Fruit fly (Drosophila melanogaster) whole organism, embryonic: ENCODE results near the gene ida.

Experiments used
- CG11723 ChIP-seq: fragments of 200-800 bp; sonication (Bioruptor generic); optimal IDR thresholded peaks from 2 replicates; lab custom pipeline; 2017; ENCODE audit warnings: missing biosample characterization, mild to moderate bottlenecking, missing genetic modification characterization
- CG14965 ChIP-seq: fragments of 200-800 bp; sonication (Bioruptor generic); optimal IDR thresholded peaks from 2 replicates; lab custom pipeline; 2016; ENCODE audit warnings: missing biosample characterization, missing genetic modification characterization, borderline replicate concordance
- CG1529 ChIP-seq: fragments of 200-800 bp; sonication (Bioruptor generic); optimal IDR thresholded peaks from 3 replicates; lab custom pipeline; 2018; ENCODE audit warnings: missing biosample characterization, missing genetic modification characterization
- CG1603 ChIP-seq: fragments of 200-800 bp; sonication (Bioruptor generic); optimal IDR thresholded peaks from 2 replicates; lab custom pipeline; 2019; ENCODE audit warnings: missing biosample characterization, mild to moderate bottlenecking, missing genetic modification characterization, moderate library complexity
- CG16815 ChIP-seq: fragments of 200-800 bp; sonication (Bioruptor generic); optimal IDR thresholded peaks from 3 replicates; lab custom pipeline; 2017; ENCODE audit warnings: missing biosample characterization, mild to moderate bottlenecking, missing genetic modification characterization
- CG17328 ChIP-seq: fragments of 200-800 bp; sonication (Bioruptor generic); IDR thresholded peaks from 2 replicates; pipeline ENCODE4 v1.3.6; 2022; ENCODE audit warnings: missing biosample characterization, missing genetic modification characterization
- CG2120 ChIP-seq: fragments of 200-800 bp; sonication (Bioruptor generic); optimal IDR thresholded peaks from 3 replicates; lab custom pipeline; 2016; ENCODE audit warnings: missing biosample characterization, missing genetic modification characterization
- CG2678 ChIP-seq: fragments of 200-800 bp; sonication (Bioruptor generic); optimal IDR thresholded peaks from 3 replicates; lab custom pipeline; 2019; ENCODE audit warnings: missing biosample characterization, mild to moderate bottlenecking, missing genetic modification characterization, moderate library complexity
- CG30403 ChIP-seq: fragments of 200-800 bp; sonication (Bioruptor generic); optimal IDR thresholded peaks from 3 replicates; lab custom pipeline; 2016; ENCODE audit warnings: missing biosample characterization, missing genetic modification characterization
- CG3281 ChIP-seq: fragments of 200-800 bp; sonication (Bioruptor generic); optimal IDR thresholded peaks from 3 replicates; lab custom pipeline; 2017; ENCODE audit warnings: missing biosample characterization, mild to moderate bottlenecking, missing genetic modification characterization
- CG4282 ChIP-seq: fragments of 200-800 bp; sonication (Bioruptor generic); optimal IDR thresholded peaks from 2 replicates; lab custom pipeline; 2016; ENCODE audit warnings: missing biosample characterization, missing genetic modification characterization
- CG4328 ChIP-seq: fragments of 200-800 bp; sonication (Bioruptor generic); optimal IDR thresholded peaks from 3 replicates; lab custom pipeline; 2017; ENCODE audit warnings: missing biosample characterization, missing genetic modification reagents, missing genetic modification characterization
- CG5245 ChIP-seq: fragments of 200-800 bp; sonication (Bioruptor generic); optimal IDR thresholded peaks from 3 replicates; lab custom pipeline; 2016; ENCODE audit warnings: missing biosample characterization, missing genetic modification characterization
- CG6654 ChIP-seq: fragments of 200-800 bp; sonication (Bioruptor generic); optimal IDR thresholded peaks from 2 replicates; lab custom pipeline; 2017; ENCODE audit warnings: missing biosample characterization, mild to moderate bottlenecking, missing genetic modification characterization
- CG6683 ChIP-seq: fragments of 200-800 bp; sonication (Bioruptor generic); optimal IDR thresholded peaks from 2 replicates; lab custom pipeline; 2017; ENCODE audit warnings: missing biosample characterization, mild to moderate bottlenecking, missing genetic modification characterization, missing genetic modification reagents
- CG7745 ChIP-seq: fragments of 200-800 bp; sonication (Bioruptor generic); optimal IDR thresholded peaks from 2 replicates; lab custom pipeline; 2018; ENCODE audit warnings: missing biosample characterization, mild to moderate bottlenecking, missing genetic modification characterization, moderate library complexity
- CG8290 ChIP-seq, 3 experiments: fragments of 200-800 bp; sonication (Bioruptor generic); optimal IDR thresholded peaks; 2 replicates each; lab custom pipeline; 2016 to 2019; ENCODE audit warnings: missing biosample characterization in 3 of 3, missing genetic modification characterization in 3 of 3, mild to moderate bottlenecking in 2 of 3, moderate library complexity in 1 of 3
- CG8924 ChIP-seq: fragments of 200-800 bp; optimal IDR thresholded peaks from 3 replicates; lab custom pipeline; 2019; ENCODE audit warnings: missing biosample characterization, mild to moderate bottlenecking, missing genetic modification characterization, moderate library complexity
- CG9215 ChIP-seq: fragments of 200-800 bp; sonication (Bioruptor generic); IDR thresholded peaks from 2 replicates; pipeline ENCODE4 v1.3.6; 2022; ENCODE audit warnings: missing biosample characterization, missing genetic modification characterization
- CG9609 ChIP-seq: fragments of 200-800 bp; sonication (Bioruptor generic); optimal IDR thresholded peaks from 3 replicates; lab custom pipeline; 2016; ENCODE audit warnings: missing biosample characterization, missing genetic modification characterization
- CG9727 ChIP-seq: fragments of 200-800 bp; sonication (Bioruptor generic); optimal IDR thresholded peaks from 3 replicates; lab custom pipeline; 2017; ENCODE audit warnings: missing biosample characterization, mild to moderate bottlenecking, missing genetic modification characterization
- CG9817 ChIP-seq: fragments of 200-800 bp; sonication (Bioruptor generic); optimal IDR thresholded peaks from 2 replicates; lab custom pipeline; 2018; ENCODE audit warnings: missing biosample characterization, mild to moderate bottlenecking, missing genetic modification characterization, moderate library complexity
- CG9876 ChIP-seq: fragments of 200-800 bp; sonication (Bioruptor generic); optimal IDR thresholded peaks from 2 replicates; lab custom pipeline; 2016; ENCODE audit warnings: missing biosample characterization, missing genetic modification characterization
- Doc3 ChIP-seq: fragments of 200-800 bp; sonication (Bioruptor generic); IDR thresholded peaks from 3 replicates; pipeline ENCODE4 v1.3.6; 2022; ENCODE audit warnings: missing biosample characterization, missing genetic modification characterization; ENCODE audit not compliant: partially characterized antibody
- Dref ChIP-seq: fragments of 200-800 bp; sonication (Bioruptor generic); IDR thresholded peaks from 2 replicates; pipeline ENCODE4 v1.3.6; 2022; ENCODE audit warnings: missing biosample characterization, missing genetic modification characterization
- Hey ChIP-seq: fragments of 200-800 bp; sonication (Bioruptor generic); optimal IDR thresholded peaks from 3 replicates; lab custom pipeline; 2018; ENCODE audit warnings: missing biosample characterization, mild to moderate bottlenecking, missing genetic modification characterization
- Hr3 ChIP-seq: fragments of 200-800 bp; sonication (Bioruptor generic); optimal IDR thresholded peaks from 3 replicates; lab custom pipeline; 2016; ENCODE audit warnings: missing biosample characterization, missing genetic modification characterization
- Lpt ChIP-seq: fragments of >200 bp; optimal IDR thresholded peaks from 2 replicates; lab custom pipeline; 2018; ENCODE audit warnings: missing biosample characterization, missing genetic modification characterization
- Max ChIP-seq: fragments of 200-800 bp; sonication (Bioruptor generic); optimal IDR thresholded peaks from 2 replicates; lab custom pipeline; 2016; ENCODE audit warnings: missing biosample characterization, mild to moderate bottlenecking, missing genetic modification characterization
- Med ChIP-seq: fragments of 200-800 bp; sonication (Bioruptor generic); peaks from one replicate; lab custom pipeline; 2016; ENCODE audit warnings: missing biosample characterization, missing genetic modification characterization, mild to moderate bottlenecking, inconsistent platforms, moderate library complexity
- Meics ChIP-seq: fragments of 200-800 bp; sonication (Bioruptor generic); optimal IDR thresholded peaks from 2 replicates; lab custom pipeline; 2017; ENCODE audit warnings: missing biosample characterization, mild to moderate bottlenecking, missing genetic modification characterization
- Nf-YA ChIP-seq: fragments of 200-800 bp; sonication (Bioruptor generic); IDR thresholded peaks from 2 replicates; pipeline ENCODE4 v1.3.6; 2022; ENCODE audit warnings: missing biosample characterization, missing genetic modification characterization
- Oaz ChIP-seq: fragments of 200-800 bp; sonication (Bioruptor generic); IDR thresholded peaks from 2 replicates; pipeline ENCODE4 v1.3.6; 2022; ENCODE audit warnings: missing biosample characterization, missing genetic modification characterization
- Poxn ChIP-seq: fragments of 200-800 bp; sonication (Bioruptor generic); IDR thresholded peaks from 2 replicates; pipeline ENCODE4 v1.3.6; 2022; ENCODE audit warnings: missing biosample characterization, missing genetic modification characterization
- Taf1 ChIP-seq: fragments of 200-800 bp; sonication (Bioruptor generic); IDR thresholded peaks from 2 replicates; pipeline ENCODE4 v1.3.6; 2022; ENCODE audit warnings: missing biosample characterization, missing genetic modification characterization
- Xbp1 ChIP-seq: fragments of 200-800 bp; sonication (Bioruptor generic); optimal IDR thresholded peaks from 3 replicates; lab custom pipeline; 2016; ENCODE audit warnings: missing biosample characterization, mild to moderate bottlenecking, missing genetic modification characterization
- al ChIP-seq: fragments of 200-800 bp; sonication (Bioruptor generic); IDR thresholded peaks from 2 replicates; pipeline ENCODE4 v1.3.6; 2022; ENCODE audit warnings: missing biosample characterization, missing genetic modification characterization
- bab2 ChIP-seq: fragments of 200-800 bp; sonication (Bioruptor generic); optimal IDR thresholded peaks from 2 replicates; lab custom pipeline; 2016; ENCODE audit warnings: missing biosample characterization, missing genetic modification characterization
- br ChIP-seq: fragments of >200 bp; optimal IDR thresholded peaks from 2 replicates; lab custom pipeline; 2017
- chinmo ChIP-seq: fragments of 200-800 bp; sonication (Bioruptor generic); IDR thresholded peaks from 4 replicates; pipeline ENCODE4 v1.3.6; 2022; ENCODE audit warnings: missing biosample characterization, missing genetic modification characterization; ENCODE audit not compliant: partially characterized antibody
- ci ChIP-seq: fragments of 200-800 bp; sonication (Bioruptor generic); IDR thresholded peaks from 3 replicates; pipeline ENCODE4 v1.3.6; 2022; ENCODE audit warnings: missing biosample characterization, missing genetic modification characterization
- esg ChIP-seq: fragments of 200-800 bp; sonication (Bioruptor generic); conservative IDR thresholded peaks from 2 replicates; pipeline ENCODE4 v1.3.6; 2022; ENCODE audit warnings: missing biosample characterization, missing genetic modification characterization
- gro ChIP-seq: fragments of 200-800 bp; sonication (Bioruptor generic); optimal IDR thresholded peaks from 2 replicates; lab custom pipeline; 2016; ENCODE audit warnings: missing biosample characterization, missing genetic modification characterization
- gt ChIP-seq: fragments of 200-800 bp; sonication (Bioruptor generic); IDR thresholded peaks from 2 replicates; pipeline ENCODE4 v1.3.6; 2022; ENCODE audit warnings: missing biosample characterization, missing genetic modification characterization
- her ChIP-seq: fragments of 200-800 bp; sonication (Bioruptor generic); optimal IDR thresholded peaks from 2 replicates; lab custom pipeline; 2016; ENCODE audit warnings: missing biosample characterization, missing genetic modification characterization
- p53 ChIP-seq: fragments of 200-800 bp; sonication (Bioruptor generic); optimal IDR thresholded peaks from 2 replicates; lab custom pipeline; 2016; ENCODE audit warnings: missing biosample characterization, missing genetic modification characterization
- pum ChIP-seq: fragments of 200-800 bp; sonication (Bioruptor generic); optimal IDR thresholded peaks from 2 replicates; lab custom pipeline; 2016; ENCODE audit warnings: missing biosample characterization, missing genetic modification characterization
- salm ChIP-seq: fragments of 200-800 bp; sonication (Bioruptor generic); optimal IDR thresholded peaks from 2 replicates; lab custom pipeline; 2018; ENCODE audit warnings: missing biosample characterization, mild to moderate bottlenecking, missing genetic modification characterization
- schlank ChIP-seq: fragments of 200-800 bp; sonication (Bioruptor generic); optimal IDR thresholded peaks from 2 replicates; lab custom pipeline; 2018; ENCODE audit warnings: missing biosample characterization, mild to moderate bottlenecking, missing genetic modification characterization
- trem ChIP-seq: fragments of 200-800 bp; optimal IDR thresholded peaks from 3 replicates; lab custom pipeline; 2019; ENCODE audit warnings: missing biosample characterization, mild to moderate bottlenecking, missing genetic modification characterization, moderate library complexity
- trh ChIP-seq: fragments of 200-800 bp; sonication (Bioruptor generic); optimal IDR thresholded peaks from 2 replicates; lab custom pipeline; 2016; ENCODE audit warnings: missing biosample characterization, missing genetic modification characterization
- zen ChIP-seq: fragments of 200-800 bp; sonication (Bioruptor generic); optimal IDR thresholded peaks from 3 replicates; lab custom pipeline; 2018; ENCODE audit warnings: missing biosample characterization, mild to moderate bottlenecking, missing genetic modification characterization, moderate library complexity

Gene ida

DNA sequence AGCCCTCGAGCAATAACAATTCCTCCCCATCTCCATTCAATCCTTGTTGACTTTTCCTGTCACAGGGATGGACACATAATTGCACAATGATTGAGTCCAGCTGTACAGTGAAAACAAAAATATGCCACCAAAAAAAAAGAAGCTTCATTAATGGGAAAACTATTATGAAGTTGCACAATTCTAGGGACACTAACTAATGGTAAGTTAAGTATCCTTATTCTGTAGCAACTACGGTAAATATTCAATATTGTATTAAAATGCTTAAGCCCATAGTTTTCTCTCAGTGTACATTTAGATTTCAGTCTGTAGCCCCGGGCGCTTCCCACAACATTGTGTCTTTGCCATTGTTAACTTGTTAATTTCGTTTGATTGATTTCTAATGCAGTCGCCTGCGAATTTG lies 30.1 kb upstream of the ida start (continued):
- TF ChIP-seq Xbp1 (GFP tag; lab: Kevin White, UChicago) (peak; percentile 50), Taf1 (no peak), CG7745 (tag; lab: Kevin White, UChicago) (no peak), salm (no peak), CG1529 (GFP tag; lab: Kevin White, UChicago) (peak; percentile 19), chinmo (no peak), Hey (tag; lab: Kevin White, UChicago) (no peak), CG1603 (peak; percentile 47), pum (GFP tag; lab: Kevin White, UChicago) (peak; percentile 54), CG2120 (GFP tag; lab: Kevin White, UChicago) (no peak), CG9609 (GFP tag; lab: Kevin White, UChicago) (peak; percentile 14), ci (GFP tag; lab: Robert Waterston, UW) (0 out of 3 replicates have a peak, but pooled peaks have one; percentile 51), CG11723 (GFP tag; lab: Kevin White, UChicago) (no peak), CG9215 (GFP tag; lab: Robert Waterston, UW) (no peak), CG16815 (peak; percentile 33), CG9817 (tag; lab: Kevin White, UChicago) (no peak), CG17328 (GFP tag; lab: Robert Waterston, UW) (peak; percentile 65), CG3281 (GFP tag; lab: Kevin White, UChicago) (no peak), Nf-YA (GFP tag; lab: Robert Waterston, UW) (no peak), bab2 (GFP tag; lab: Kevin White, UChicago) (peak; percentile 27), zen (tag; lab: Kevin White, UChicago) (peak; percentile 41), schlank (tag; lab: Kevin White, UChicago) (no peak), trem (tag; lab: Kevin White, UChicago) (peak; percentile 28), CG2678 (tag; lab: Kevin White, UChicago) (peak; percentile 25), trh (GFP tag; lab: Kevin White, UChicago) (no peak), CG30403 (GFP tag; lab: Kevin White, UChicago) (peak; percentile 19), Meics (GFP tag; lab: Kevin White, UChicago) (no peak), Doc3 (GFP tag; lab: Robert Waterston, UW) (no peak), Hr3 (GFP tag; lab: Kevin White, UChicago) (peak; percentile 10), CG8290 (GFP tag; optimal IDR thresholded peaks at IDR 0.05; lab: Kevin White, UChicago) (no peak), CG8290 (tag; optimal IDR thresholded peaks at IDR 0.05; lab: Kevin White, UChicago) (no peak), CG9727 (peak; percentile 65), CG9876 (GFP tag; lab: Kevin White, UChicago) (no peak), Poxn (GFP tag; lab: Robert Waterston, UW) (no peak), CG14965 (GFP tag; lab: Kevin White, UChicago) (peak; percentile 7), CG8924 (tag; lab: Kevin White, UChicago) (peak; percentile 40), Med (peak; percentile 64), gt (GFP tag; lab: Robert Waterston, UW) (no peak), al (GFP tag; lab: Robert Waterston, UW) (no peak), CG6683 (GFP tag; lab: Kevin White, UChicago) (no peak), Max (GFP tag; lab: Kevin White, UChicago) (no peak), Dref (GFP tag; lab: Robert Waterston, UW) (no peak), p53 (GFP tag; lab: Kevin White, UChicago) (no peak), br (no peak), CG4282 (no peak), CG5245 (GFP tag; lab: Kevin White, UChicago) (no peak), esg (GFP tag; lab: Robert Waterston, UW) (0 out of 2 replicates have a peak, but pooled peaks have one; percentile 18), CG6654 (no peak), Oaz (GFP tag; lab: Robert Waterston, UW) (no peak), gro (no peak), her (no peak), Lpt (GFP tag; lab: Kevin White, UChicago) (no peak), CG4328 (no peak)
